Fruit fly (Drosophila melanogaster): ENCODE measurements around the gene CG14613.

The CG14613 gene

DNA sequence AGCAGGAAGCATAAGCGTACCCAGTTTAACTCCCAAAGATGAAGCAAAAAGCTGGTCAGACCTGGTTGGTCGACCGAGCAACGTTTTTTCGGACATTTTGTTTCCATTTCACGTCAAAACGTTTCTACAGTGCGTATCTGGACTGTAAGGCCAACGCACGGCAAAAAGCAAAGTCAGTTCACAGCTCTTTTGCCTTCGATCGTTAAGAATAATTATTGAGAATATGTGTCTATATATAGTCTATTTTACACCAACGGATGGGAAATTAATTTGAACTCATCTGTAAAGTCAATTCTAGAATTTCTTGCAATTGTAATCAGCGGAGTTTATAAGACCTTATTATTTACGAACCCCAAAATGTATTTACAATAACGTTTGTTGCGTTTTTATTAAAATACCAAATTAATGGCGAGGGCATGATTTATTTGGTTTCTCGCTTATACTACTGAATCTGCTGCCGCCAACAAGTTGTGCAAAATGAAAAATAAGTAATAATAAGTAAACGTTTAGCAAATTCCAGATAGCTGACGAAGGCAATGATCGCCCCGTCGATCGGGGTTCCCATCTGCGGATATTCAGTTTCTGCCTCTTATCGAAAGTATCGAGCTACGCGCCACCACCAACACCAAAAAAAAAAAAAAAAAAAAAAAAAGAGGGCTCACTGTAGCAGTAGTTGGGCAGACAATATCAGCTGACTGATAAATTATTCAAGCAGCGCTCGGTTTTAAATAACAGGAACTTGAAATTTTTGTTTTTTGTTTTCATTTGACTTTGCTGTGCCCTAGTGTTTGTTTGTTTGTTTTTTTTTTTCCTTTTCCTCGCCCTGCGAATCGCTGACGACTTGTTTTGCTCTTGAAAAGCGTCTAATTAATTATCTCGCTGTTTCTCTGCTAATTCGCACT is 6.1 kb upstream of the CG14613 start:
- TF ChIP-seq CG11762 (GFP tag; optimal IDR thresholded peaks at IDR 0.05; ENCODE audit: insufficient read depth) = no peak
- no peak for TF ChIP-seq CG34406 (GFP tag; optimal IDR thresholded peaks at IDR 0.05)
- peak; percentile 7 for TF ChIP-seq Hr4 (GFP tag; optimal IDR thresholded peaks at IDR 0.05)
- peak; percentile 52; the same call in 2 of the 3 replicates for TF ChIP-seq CG6163 (GFP tag; IDR thresholded peaks at IDR 0.05)
- peak; percentile 69 for TF ChIP-seq Eip78C (GFP tag)
- no peak for TF ChIP-seq Ets21C (GFP tag; optimal IDR thresholded peaks at IDR 0.05)

DNA sequence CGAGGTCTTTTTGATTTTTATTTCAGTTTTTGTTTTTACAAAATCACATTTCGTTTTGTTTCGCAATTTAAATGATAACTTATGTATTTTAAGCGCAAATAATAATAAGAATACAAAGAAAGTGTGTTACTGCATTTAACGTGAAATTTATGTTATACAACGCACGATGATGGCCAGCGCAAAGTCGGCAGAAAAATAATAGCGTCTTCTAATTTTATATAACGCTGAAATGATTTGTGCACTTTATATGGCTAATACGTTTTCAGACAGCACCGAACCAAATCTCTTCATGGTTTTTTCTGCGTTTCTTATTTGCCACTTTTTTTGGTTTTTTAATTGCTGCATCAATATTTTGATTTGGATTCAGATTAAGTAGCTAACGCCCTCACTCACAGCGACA is 3.1 kb upstream of the CG14613 start:
- TF ChIP-seq Eip75B (GFP tag; optimal IDR thresholded peaks at IDR 0.05) (no peak), Ets96B (tag; optimal IDR thresholded peaks at IDR 0.05) (no peak), acj6 (GFP tag; optimal IDR thresholded peaks at IDR 0.05) (no peak), Eip78C (GFP tag) (no peak), net (GFP tag; optimal IDR thresholded peaks at IDR 0.05) (no peak), spab (GFP tag; optimal IDR thresholded peaks at IDR 0.05) (no peak)

DNA sequence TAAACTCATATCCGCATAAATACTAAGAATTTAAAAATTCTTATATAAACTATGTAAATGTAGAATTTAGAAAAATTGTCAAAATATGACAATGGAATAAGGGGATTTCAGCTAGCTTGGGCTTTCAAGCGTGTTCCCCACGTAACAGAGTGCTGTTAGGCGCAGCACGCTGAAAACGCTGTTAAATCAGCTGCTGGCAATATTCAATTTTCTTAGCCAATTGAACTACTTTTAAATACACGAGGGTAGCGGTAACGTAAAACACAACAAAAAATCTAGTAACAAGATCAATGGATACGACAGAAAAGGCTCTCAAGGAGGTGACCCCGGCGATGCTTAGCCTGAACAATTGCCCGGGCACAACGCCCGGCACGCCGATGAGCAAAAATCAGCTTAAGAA is 1.7 kb upstream of the CG14613 start, which contains the start of gene CG14618:
CG14618 (plus strand) TSS at position 179 of the 400 bp plus-strand sequence.
- TF ChIP-seq topi (GFP tag; optimal IDR thresholded peaks at IDR 0.05) (no peak), Lpt (GFP tag; optimal IDR thresholded peaks at IDR 0.05) (no peak), dac (GFP tag; optimal IDR thresholded peaks at IDR 0.05) (no peak), CG31627 (GFP tag; optimal IDR thresholded peaks at IDR 0.05) (no peak), Blimp-1 (GFP tag; optimal IDR thresholded peaks at IDR 0.05) (no peak), ss (GFP tag; optimal IDR thresholded peaks at IDR 0.05) (no peak), fd85E (GFP tag; optimal IDR thresholded peaks at IDR 0.05) (no peak), Hr38 (GFP tag; optimal IDR thresholded peaks at IDR 0.05) (no peak), fkh (GFP tag; optimal IDR thresholded peaks at IDR 0.05) (no peak), CG15336 (GFP tag; IDR thresholded peaks at IDR 0.05) (no peak), CG3919 (GFP tag; optimal IDR thresholded peaks at IDR 0.05) (no peak)

DNA sequence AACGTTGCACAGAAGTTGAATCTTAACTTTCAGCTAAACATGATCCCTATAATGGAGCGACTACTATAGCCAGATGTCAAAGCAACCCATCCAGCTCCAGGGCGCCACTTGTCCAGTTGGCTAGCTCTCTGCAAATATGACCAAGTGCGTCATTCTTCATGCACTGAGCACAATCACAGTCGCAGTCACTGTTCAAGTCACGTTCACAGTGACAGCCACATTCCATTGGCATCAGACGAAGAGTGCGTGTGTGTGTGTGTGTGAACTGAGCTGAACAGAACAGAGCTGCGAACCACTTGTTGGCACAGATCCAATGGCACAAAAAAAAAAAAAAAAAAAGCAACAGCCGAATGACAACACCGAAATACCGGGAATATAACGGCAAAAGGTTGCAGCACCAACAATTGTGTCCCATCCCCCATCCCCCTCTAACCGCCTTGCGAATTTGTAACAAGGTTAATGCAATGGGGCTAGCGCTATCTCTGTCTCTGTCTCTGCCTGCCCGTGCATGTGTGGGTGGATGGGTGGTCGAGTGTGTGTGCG is 10.5 kb downstream of the CG14613 start:
- TF ChIP-seq Ets96B (tag; optimal IDR thresholded peaks at IDR 0.05) (no peak), CG6276 (GFP tag; optimal IDR thresholded peaks at IDR 0.05) (no peak), CG3032 (tag; optimal IDR thresholded peaks at IDR 0.05) (no peak), Hr39 (GFP tag; optimal IDR thresholded peaks at IDR 0.05) (no peak), eg (GFP tag; IDR thresholded peaks at IDR 0.05) (peak; percentile 58; the same call in 1 of the 3 replicates), CG9139 (GFP tag; optimal IDR thresholded peaks at IDR 0.05) (no peak), CG7368 (GFP tag; optimal IDR thresholded peaks at IDR 0.05) (peak; percentile 6), dac (GFP tag; optimal IDR thresholded peaks at IDR 0.05) (no peak), vri (GFP tag; optimal IDR thresholded peaks at IDR 0.05) (no peak), Hr38 (GFP tag; optimal IDR thresholded peaks at IDR 0.05) (no peak), CG15336 (GFP tag; IDR thresholded peaks at IDR 0.05) (0 out of 2 replicates have a peak, but pooled peaks have one; percentile 22), Sox14 (GFP tag; optimal IDR thresholded peaks at IDR 0.05) (no peak)

DNA sequence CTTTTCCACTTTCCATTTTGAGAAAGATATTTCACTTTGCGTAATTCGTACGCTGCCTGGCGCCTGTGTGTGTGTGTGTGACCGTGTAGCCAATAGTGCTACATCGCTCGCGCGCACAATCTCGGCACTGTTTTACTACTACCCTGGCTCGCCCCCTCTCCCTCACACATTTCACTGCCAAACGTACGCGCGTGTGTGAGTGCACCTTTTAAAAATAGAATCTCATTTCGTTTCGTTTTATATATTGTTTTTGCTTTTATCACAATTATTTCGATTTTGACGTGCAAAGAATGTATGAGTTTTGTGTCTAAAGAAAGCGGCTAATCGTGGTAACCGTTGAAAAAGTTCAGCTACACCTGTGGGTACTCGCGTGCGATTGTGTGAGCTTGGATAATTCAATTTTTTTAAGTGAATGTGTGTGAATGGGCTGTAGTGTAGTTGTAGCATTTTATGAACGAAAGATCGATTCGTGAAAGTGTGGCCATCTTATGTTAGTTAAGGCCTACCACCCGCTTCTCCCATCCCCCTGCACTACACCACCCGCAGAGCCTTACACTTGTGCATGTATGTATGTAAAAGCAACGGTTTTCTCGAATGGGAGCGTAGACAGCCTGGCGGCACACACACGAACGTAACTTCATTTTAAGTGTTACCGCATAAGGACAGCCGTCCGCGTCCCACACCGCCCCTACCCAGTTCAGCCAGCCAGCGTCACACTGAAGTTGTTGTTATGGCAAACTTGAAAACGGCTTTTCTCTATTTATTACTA is 15.5 kb downstream of the CG14613 start:
- TF ChIP-seq Lpt (GFP tag; optimal IDR thresholded peaks at IDR 0.05) (no peak), fd85E (GFP tag; optimal IDR thresholded peaks at IDR 0.05) (no peak), vri (GFP tag; optimal IDR thresholded peaks at IDR 0.05) (peak; percentile 79), Sox15 (GFP tag; optimal IDR thresholded peaks at IDR 0.05) (no peak), Eip78C (GFP tag) (peak; percentile 41), cyc (GFP tag; optimal IDR thresholded peaks at IDR 0.05) (no peak), CG16779 (tag; optimal IDR thresholded peaks at IDR 0.05) (peak; percentile 18), CG11902 (GFP tag; optimal IDR thresholded peaks at IDR 0.05) (no peak), fd59A (GFP tag; optimal IDR thresholded peaks at IDR 0.05) (no peak), topi (GFP tag; optimal IDR thresholded peaks at IDR 0.05) (no peak), Blimp-1 (GFP tag; optimal IDR thresholded peaks at IDR 0.05) (peak; percentile 56), eg (GFP tag; IDR thresholded peaks at IDR 0.05) (no peak)
